Worm (Caenorhabditis elegans) whole organism, young adult: ENCODE results near the gene C31G12.4.
A peak's percentile ranks its signal among the peaks of the same experiment; 100 is the strongest.

ENCODE experiments used
- D2030.7 ChIP-seq: fragments of 200-800 bp; sonication (Bioruptor generic); IDR thresholded peaks from 2 replicates; pipeline ENCODE4 v1.3.6; 2022; ENCODE audit warnings: missing genetic modification reagents, missing genetic modification characterization, missing compliant biosample characterization
- F10E7.11 ChIP-seq: sonication (generic microtip); optimal IDR thresholded peaks from 2 replicates; lab custom pipeline; 2017; ENCODE audit warnings: mild to moderate bottlenecking, missing genetic modification characterization, moderate library complexity, missing compliant biosample characterization
- F33H1.4 ChIP-seq: fragments of 200-800 bp; sonication (Bioruptor generic); IDR thresholded peaks from 2 replicates; pipeline ENCODE4 v1.3.6; 2022; ENCODE audit warnings: missing genetic modification reagents, missing genetic modification characterization, missing compliant biosample characterization
- F57C9.4 ChIP-seq: sonication (generic microtip); optimal IDR thresholded peaks from 2 replicates; lab custom pipeline; 2017; ENCODE audit warnings: mild to moderate bottlenecking, missing genetic modification characterization, missing compliant biosample characterization
- Y53G8AR.9 ChIP-seq: fragments of 200-800 bp; sonication (Bioruptor generic); conservative IDR thresholded peaks from 2 replicates; pipeline ENCODE4 v1.3.6; 2022; ENCODE audit warnings: missing genetic modification reagents, missing genetic modification characterization, missing compliant biosample characterization
- Y95B8A.8 ChIP-seq: fragments of 200-800 bp; sonication (Bioruptor generic); IDR thresholded peaks from 2 replicates; pipeline ENCODE4 v1.3.6; 2022; ENCODE audit warnings: missing genetic modification reagents, missing genetic modification characterization, missing compliant biosample characterization
- aptf-3 ChIP-seq: fragments of 200-800 bp; sonication (Bioruptor generic); IDR thresholded peaks from 2 replicates; pipeline ENCODE4 v1.3.6; 2022; ENCODE audit warnings: missing genetic modification characterization, missing compliant biosample characterization
- attf-6 ChIP-seq: fragments of 200-800 bp; sonication (Bioruptor generic); IDR thresholded peaks from 2 replicates; pipeline ENCODE4 v1.3.6; 2022; ENCODE audit warnings: missing genetic modification reagents, missing genetic modification characterization, missing compliant biosample characterization
- ceh-100 ChIP-seq: fragments of 200-800 bp; sonication (Bioruptor generic); IDR thresholded peaks from 2 replicates; pipeline ENCODE4 v1.3.6; 2022; ENCODE audit warnings: missing genetic modification reagents, missing genetic modification characterization, missing compliant biosample characterization
- ceh-79 ChIP-seq: sonication (generic microtip); optimal IDR thresholded peaks from 2 replicates; lab custom pipeline; 2017; ENCODE audit warnings: mild to moderate bottlenecking, missing genetic modification characterization, missing compliant biosample characterization
- chd-7 ChIP-seq: sonication (generic microtip); optimal IDR thresholded peaks from 2 replicates; lab custom pipeline; 2016; ENCODE audit warnings: mild to moderate bottlenecking, missing genetic modification characterization, moderate library complexity, missing compliant biosample characterization
- efl-1 ChIP-seq: fragments of 150-350 bp; optimal IDR thresholded peaks from 2 replicates; lab custom pipeline; 2014; ENCODE audit warnings: missing biosample characterization, missing genetic modification reagents, missing genetic modification characterization
- him-1 ChIP-seq: sonication (generic microtip); optimal IDR thresholded peaks from 2 replicates; lab custom pipeline; 2016; ENCODE audit warnings: missing genotype, missing genetic modification reagents, missing genetic modification characterization, missing compliant biosample characterization
- hrde-1 ChIP-seq: sonication (generic microtip); optimal IDR thresholded peaks from 2 replicates; lab custom pipeline; 2016; ENCODE audit warnings: missing genetic modification characterization, mild to moderate bottlenecking, missing compliant biosample characterization, moderate library complexity, missing genotype, missing genetic modification reagents, borderline replicate concordance
- lin-54 ChIP-seq: fragments of 200-800 bp; sonication (Bioruptor generic); optimal IDR thresholded peaks from 2 replicates; lab custom pipeline; 2018; ENCODE audit warnings: mild to moderate bottlenecking, missing genetic modification characterization, missing compliant biosample characterization
- lir-1 ChIP-seq: fragments of 200-800 bp; sonication (Bioruptor generic); conservative IDR thresholded peaks from 2 replicates; pipeline ENCODE4 v1.3.6; 2022; ENCODE audit warnings: missing genetic modification reagents, missing genetic modification characterization, missing compliant biosample characterization
- lsl-1 ChIP-seq: fragments of 200-800 bp; sonication (Bioruptor generic); optimal IDR thresholded peaks from 2 replicates; lab custom pipeline; 2018; ENCODE audit warnings: mild to moderate bottlenecking, missing genetic modification characterization, moderate library complexity, missing compliant biosample characterization
- madf-6 ChIP-seq: fragments of 200-800 bp; sonication (Bioruptor generic); IDR thresholded peaks from 2 replicates; pipeline ENCODE4 v1.3.6; 2022; ENCODE audit warnings: missing genetic modification reagents, missing genetic modification characterization, missing compliant biosample characterization
- madf-8 ChIP-seq: fragments of 200-800 bp; sonication (Bioruptor generic); conservative IDR thresholded peaks from 2 replicates; pipeline ENCODE4 v1.3.6; 2022; ENCODE audit warnings: missing genetic modification reagents, missing genetic modification characterization, missing compliant biosample characterization
- mxl-1 ChIP-seq: sonication (generic microtip); optimal IDR thresholded peaks from 2 replicates; lab custom pipeline; 2016; ENCODE audit warnings: missing genetic modification characterization, missing compliant biosample characterization
- nhr-27 ChIP-seq: fragments of 200-800 bp; sonication (Bioruptor generic); optimal IDR thresholded peaks from 2 replicates; lab custom pipeline; 2018; ENCODE audit warnings: mild to moderate bottlenecking, missing genetic modification characterization, moderate library complexity, missing compliant biosample characterization
- nhr-80 ChIP-seq: sonication (generic microtip); optimal IDR thresholded peaks from 2 replicates; lab custom pipeline; 2016; ENCODE audit warnings: missing genetic modification characterization, missing compliant biosample characterization
- rcor-1 ChIP-seq: fragments of 200-800 bp; sonication (Bioruptor generic); IDR thresholded peaks from 2 replicates; pipeline ENCODE4 v1.3.6; 2022; ENCODE audit warnings: missing genetic modification reagents, missing genetic modification characterization, missing compliant biosample characterization
- rec-8 ChIP-seq, 2 experiments: sonication (generic microtip); optimal IDR thresholded peaks; 2 replicates each; lab custom pipeline; 2016; ENCODE audit warnings: mild to moderate bottlenecking in 2 of 2, missing genetic modification characterization in 2 of 2, missing genetic modification reagents in 2 of 2, missing genotype in 2 of 2, missing biosample characterization in 1 of 2, missing compliant biosample characterization in 1 of 2, moderate library complexity in 1 of 2
- sea-2 ChIP-seq: fragments of 200-800 bp; sonication (Bioruptor generic); IDR thresholded peaks from 2 replicates; pipeline ENCODE4 v1.3.6; 2022; ENCODE audit warnings: missing genetic modification characterization, missing compliant biosample characterization
- snpc-3.4 ChIP-seq: sonication (generic microtip); optimal IDR thresholded peaks from 2 replicates; lab custom pipeline; 2017; ENCODE audit warnings: missing genetic modification characterization, mild to moderate bottlenecking, missing compliant biosample characterization, antibody characterized with exemption, moderate library complexity, missing genotype, missing genetic modification reagents
- tbp1 ChIP-seq: fragments of 200-800 bp; sonication (Bioruptor generic); optimal IDR thresholded peaks from 2 replicates; lab custom pipeline; 2018; ENCODE audit warnings: mild to moderate bottlenecking, missing genetic modification characterization, missing compliant biosample characterization
- xnd-1 ChIP-seq: sonication (generic microtip); optimal IDR thresholded peaks from 2 replicates; lab custom pipeline; 2016; ENCODE audit warnings: missing genotype, missing genetic modification reagents, missing genetic modification characterization, missing compliant biosample characterization
- zim-3 ChIP-seq: sonication (generic microtip); optimal IDR thresholded peaks from 2 replicates; lab custom pipeline; 2017; ENCODE audit warnings: mild to moderate bottlenecking, missing genetic modification characterization, moderate library complexity, missing compliant biosample characterization
- ztf-18 ChIP-seq: sonication (generic microtip); optimal IDR thresholded peaks from 2 replicates; lab custom pipeline; 2016; ENCODE audit warnings: missing genotype, mild to moderate bottlenecking, missing genetic modification characterization, missing compliant biosample characterization
- ztf-28 ChIP-seq: fragments of 200-800 bp; sonication (Bioruptor generic); IDR thresholded peaks from 2 replicates; pipeline ENCODE4 v1.3.6; 2022; ENCODE audit warnings: missing genetic modification reagents, missing genetic modification characterization, missing compliant biosample characterization
- ztf-3 ChIP-seq: fragments of 200-800 bp; sonication (Bioruptor generic); optimal IDR thresholded peaks from 2 replicates; lab custom pipeline; 2018; ENCODE audit warnings: mild to moderate bottlenecking, missing genetic modification characterization, missing compliant biosample characterization

The C31G12.4 gene

DNA sequence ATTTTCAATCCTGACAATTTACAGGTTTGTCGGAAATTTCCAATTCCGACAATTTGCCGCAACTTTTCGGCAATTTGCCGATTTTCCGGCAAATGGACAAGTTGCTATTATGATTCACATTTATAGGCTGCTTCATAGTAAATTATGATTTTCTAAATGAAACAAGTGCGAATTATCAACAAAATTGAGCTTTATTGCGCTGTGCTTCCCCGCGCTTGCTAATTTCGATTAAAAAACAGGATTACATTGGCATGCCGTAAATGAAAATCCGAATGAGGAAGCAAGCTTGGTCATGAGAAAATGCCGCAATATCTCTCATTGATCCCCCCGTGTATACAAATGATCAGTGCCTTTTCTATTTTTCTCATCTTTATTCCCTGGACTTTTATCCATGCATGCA lies 39.9 kb downstream of the C31G12.4 start, which contains the start of gene Y37H2A.10:
TSS of gene Y37H2A.10 (plus strand) at position 301 of the 400 bp plus-strand sequence.
- TF ChIP-seq lir-1 (GFP tag; lab: Robert Waterston, UW) (no peak), zim-3 (tag; lab: Kevin White, UChicago) (no peak), D2030.7 (GFP tag; lab: Robert Waterston, UW) (no peak), snpc-3.4 (tag; lab: Kevin White, UChicago) (no peak), Y95B8A.8 (GFP tag; lab: Robert Waterston, UW) (no peak)

DNA sequence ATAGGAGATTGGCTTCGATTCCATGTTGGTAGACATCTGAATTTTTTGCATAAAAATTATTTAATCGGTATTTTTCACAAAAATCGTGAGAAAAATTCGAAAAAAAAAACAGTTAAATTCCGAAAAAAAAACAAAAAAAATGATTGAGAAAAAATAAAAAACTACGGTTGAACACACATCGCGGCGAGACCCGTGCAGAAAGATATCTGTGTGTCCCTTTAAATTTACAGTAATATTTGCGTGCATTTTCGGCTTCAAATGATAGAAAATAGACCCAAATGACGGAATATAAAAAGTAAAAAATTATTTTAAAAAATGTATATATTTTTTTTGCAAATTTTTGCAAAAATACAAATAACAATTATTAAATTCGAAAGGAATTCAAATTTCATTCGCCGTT lies 40.9 kb downstream of the C31G12.4 start:
- TF ChIP-seq nhr-27 (tag; lab: Kevin White, UChicago) (no peak), him-1 (tag; lab: Kevin White, UChicago) (peak; percentile 26), lin-54 (no peak), chd-7 (tag; lab: Kevin White, UChicago) (no peak), lsl-1 (GFP tag; lab: Kevin White, UChicago) (peak; percentile 90), ceh-79 (tag; lab: Kevin White, UChicago) (no peak), ztf-3 (GFP tag; lab: Kevin White, UChicago) (no peak), F10E7.11 (tag; lab: Kevin White, UChicago) (no peak), nhr-80 (tag; lab: Kevin White, UChicago) (no peak), tbp1 (GFP tag; lab: Kevin White, UChicago) (no peak), F33H1.4 (GFP tag; lab: Robert Waterston, UW) (peak; percentile 85), madf-8 (GFP tag; lab: Robert Waterston, UW) (peak; percentile 58), rcor-1 (no peak), sea-2 (no peak), ztf-28 (no peak), xnd-1 (tag; lab: Kevin White, UChicago) (peak; percentile 87), madf-6 (GFP tag; lab: Robert Waterston, UW) (peak; percentile 78), mxl-1 (tag; lab: Kevin White, UChicago) (no peak)

DNA sequence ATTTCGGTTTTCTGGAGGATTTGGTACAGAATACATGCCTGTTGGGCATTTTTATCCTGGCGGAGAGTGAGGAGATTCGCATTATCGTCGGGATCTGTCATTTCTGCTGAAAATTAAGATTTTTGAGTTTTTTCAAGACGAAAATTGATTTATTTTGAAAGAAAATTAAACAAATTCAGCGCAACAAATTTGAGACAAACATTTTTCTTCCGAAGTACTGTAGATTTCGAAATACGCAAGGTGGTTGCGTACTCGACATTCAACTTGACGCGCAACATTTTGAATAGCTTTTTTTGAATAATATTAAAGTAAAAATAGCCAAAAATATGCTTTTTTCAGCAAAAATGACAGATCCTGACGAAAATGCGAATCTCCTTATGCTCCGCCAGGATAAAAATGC lies 44.2 kb downstream of the C31G12.4 start, which contains the start of gene Y37H2A.7:
TSS of gene Y37H2A.7 (minus strand) at position 101 of the 400 bp plus-strand sequence.
- no peak for TF ChIP-seq lin-54
- no peak for TF ChIP-seq rec-8 (tag; optimal IDR thresholded peaks at IDR 0.05; lab: Kevin White, UChicago)
- peak; percentile 36; the same call in 1 of the 2 replicates for TF ChIP-seq D2030.7 (GFP tag; lab: Robert Waterston, UW)
- TF ChIP-seq F33H1.4 (GFP tag; lab: Robert Waterston, UW), result 0 out of 2 replicates have a peak, but pooled peaks have one; percentile 13
- TF ChIP-seq efl-1 (GFP tag; lab: Kevin White, UChicago), result no peak
- TF ChIP-seq madf-6 (GFP tag; lab: Robert Waterston, UW), result peak; percentile 45; the same call in 1 of the 2 replicates
- no peak for TF ChIP-seq ceh-100 (GFP tag; lab: Robert Waterston, UW)
- no peak for TF ChIP-seq Y53G8AR.9 (GFP tag; lab: Robert Waterston, UW)
- no peak for TF ChIP-seq hrde-1
- TF ChIP-seq F57C9.4 (tag; lab: Kevin White, UChicago), result no peak
- TF ChIP-seq ztf-18 (tag; lab: Kevin White, UChicago), result no peak
- TF ChIP-seq lsl-1 (GFP tag; lab: Kevin White, UChicago), result peak; percentile 83
- no peak for TF ChIP-seq attf-6 (GFP tag; lab: Robert Waterston, UW)

DNA sequence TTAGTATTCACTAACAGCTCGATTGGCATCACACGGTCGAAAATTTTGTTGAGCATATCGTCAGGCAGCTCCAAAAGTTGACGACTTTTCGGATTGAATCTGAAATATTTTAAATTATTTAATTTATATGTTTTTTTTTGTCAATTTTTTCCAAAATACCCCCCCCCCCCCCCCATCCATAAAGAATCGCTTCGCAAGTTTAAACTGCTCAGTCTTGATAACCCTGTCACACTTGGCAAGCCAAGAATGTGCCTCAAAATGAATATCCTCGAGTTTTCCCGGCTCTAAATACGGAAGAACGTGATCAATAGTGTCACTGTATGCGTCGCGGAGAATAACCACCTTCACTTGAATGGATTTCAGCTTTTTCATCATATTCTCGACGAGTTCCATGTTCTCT lies 45.4 kb downstream of the C31G12.4 start, which contains the start of gene Y37H2A.18:
TSS of gene Y37H2A.18 (minus strand) at position 101 of the 400 bp plus-strand sequence.
- TF ChIP-seq aptf-3 (GFP tag; lab: Robert Waterston, UW), result no peak
- TF ChIP-seq, all 124 proteins: peak for 0
